Fruit fly (Drosophila melanogaster) whole organism, embryonic: Measurements from ENCODE around the gene Naa20A.
A peak's percentile ranks its signal among the peaks of the same experiment; 100 is the strongest.

Source experiments
- Bteb2 ChIP-seq: fragments of 200-800 bp; sonication (Bioruptor generic); optimal IDR thresholded peaks from 2 replicates; lab custom pipeline; 2016; ENCODE audit warnings: missing biosample characterization, missing genetic modification characterization
- CG10462 ChIP-seq: fragments of 200-800 bp; sonication (Bioruptor generic); optimal IDR thresholded peaks from 2 replicates; lab custom pipeline; 2016; ENCODE audit warnings: missing biosample characterization, missing genetic modification characterization
- CG11696 ChIP-seq: fragments of 200-800 bp; sonication (Bioruptor generic); IDR thresholded peaks from 2 replicates; pipeline ENCODE4 v1.3.6; 2022; ENCODE audit warnings: missing biosample characterization, missing genetic modification characterization
- CG11723 ChIP-seq: fragments of 200-800 bp; sonication (Bioruptor generic); optimal IDR thresholded peaks from 2 replicates; lab custom pipeline; 2017; ENCODE audit warnings: missing biosample characterization, mild to moderate bottlenecking, missing genetic modification characterization
- CG12299 ChIP-seq: fragments of 200-800 bp; sonication (Bioruptor generic); optimal IDR thresholded peaks from 2 replicates; lab custom pipeline; 2018; ENCODE audit warnings: missing biosample characterization, mild to moderate bottlenecking, missing genetic modification characterization
- CG13624 ChIP-seq: fragments of 200-800 bp; sonication (Bioruptor generic); optimal IDR thresholded peaks from 2 replicates; lab custom pipeline; 2016; ENCODE audit warnings: missing biosample characterization, missing genetic modification characterization
- CG1529 ChIP-seq: fragments of 200-800 bp; sonication (Bioruptor generic); optimal IDR thresholded peaks from 3 replicates; lab custom pipeline; 2018; ENCODE audit warnings: missing biosample characterization, missing genetic modification characterization
- CG16813 ChIP-seq: fragments of 200-800 bp; sonication (Bioruptor generic); IDR thresholded peaks from 3 replicates; pipeline ENCODE4 v1.3.6; 2022; ENCODE audit warnings: missing biosample characterization, missing genetic modification characterization; ENCODE audit not compliant: partially characterized antibody
- CG16815 ChIP-seq: fragments of 200-800 bp; sonication (Bioruptor generic); optimal IDR thresholded peaks from 3 replicates; lab custom pipeline; 2017; ENCODE audit warnings: missing biosample characterization, mild to moderate bottlenecking, missing genetic modification characterization
- CG17385 ChIP-seq: fragments of 200-800 bp; sonication (Bioruptor generic); optimal IDR thresholded peaks from 3 replicates; lab custom pipeline; 2018; ENCODE audit warnings: missing biosample characterization, mild to moderate bottlenecking, missing genetic modification characterization
- CG17802 ChIP-seq: fragments of 200-800 bp; sonication (Bioruptor generic); optimal IDR thresholded peaks from 2 replicates; lab custom pipeline; 2018; ENCODE audit warnings: missing biosample characterization, mild to moderate bottlenecking, missing genetic modification characterization, moderate library complexity
- CG17829 ChIP-seq: fragments of 200-800 bp; optimal IDR thresholded peaks from 2 replicates; lab custom pipeline; 2019; ENCODE audit warnings: missing biosample characterization, mild to moderate bottlenecking, missing genetic modification characterization, moderate library complexity
- CG1792 ChIP-seq: fragments of 200-800 bp; sonication (Bioruptor generic); optimal IDR thresholded peaks from 2 replicates; lab custom pipeline; 2016; ENCODE audit warnings: missing biosample characterization, missing genetic modification characterization
- CG18262 ChIP-seq: fragments of 200-800 bp; optimal IDR thresholded peaks from 3 replicates; lab custom pipeline; 2019; ENCODE audit warnings: missing biosample characterization, mild to moderate bottlenecking, missing genetic modification characterization, moderate library complexity
- CG18764 ChIP-seq: fragments of 200-800 bp; sonication (Bioruptor generic); optimal IDR thresholded peaks from 3 replicates; lab custom pipeline; 2016; ENCODE audit warnings: missing biosample characterization, missing genetic modification characterization
- CG2875 ChIP-seq: fragments of 200-800 bp; sonication (Bioruptor generic); optimal IDR thresholded peaks from 2 replicates; lab custom pipeline; 2017; ENCODE audit warnings: missing biosample characterization, mild to moderate bottlenecking, missing genetic modification characterization, missing genetic modification reagents
- CG31441 ChIP-seq: fragments of 200-800 bp; sonication (Bioruptor generic); IDR thresholded peaks from 2 replicates; pipeline ENCODE4 v1.3.6; 2022; ENCODE audit warnings: missing biosample characterization, missing genetic modification characterization
- CG33557 ChIP-seq: fragments of 200-800 bp; sonication (Bioruptor generic); optimal IDR thresholded peaks from 2 replicates; lab custom pipeline; 2019; ENCODE audit warnings: missing biosample characterization, mild to moderate bottlenecking, missing genetic modification characterization, moderate library complexity
- CG34224 ChIP-seq: fragments of 200-800 bp; sonication (Bioruptor generic); IDR thresholded peaks from 3 replicates; pipeline ENCODE4 v1.3.6; 2022; ENCODE audit warnings: missing biosample characterization, missing genetic modification characterization; ENCODE audit not compliant: partially characterized antibody
- CG4404 ChIP-seq: fragments of 200-800 bp; sonication (Bioruptor generic); IDR thresholded peaks from 2 replicates; pipeline ENCODE4 v1.3.6; 2022; ENCODE audit warnings: missing biosample characterization, missing genetic modification characterization
- CG6854 ChIP-seq: fragments of 200-800 bp; sonication (Bioruptor generic); optimal IDR thresholded peaks from 3 replicates; lab custom pipeline; 2017; ENCODE audit warnings: missing biosample characterization, mild to moderate bottlenecking, missing genetic modification characterization
- CG7372 ChIP-seq: fragments of 200-800 bp; sonication (Bioruptor generic); IDR thresholded peaks from 2 replicates; pipeline ENCODE4 v1.3.6; 2022; ENCODE audit warnings: missing biosample characterization, missing genetic modification characterization
- CG9727 ChIP-seq: fragments of 200-800 bp; sonication (Bioruptor generic); optimal IDR thresholded peaks from 3 replicates; lab custom pipeline; 2017; ENCODE audit warnings: missing biosample characterization, mild to moderate bottlenecking, missing genetic modification characterization
- CG9932 ChIP-seq: fragments of 200-800 bp; sonication (Bioruptor generic); IDR thresholded peaks from 2 replicates; pipeline ENCODE4 v1.3.6; 2022; ENCODE audit warnings: missing biosample characterization, missing genetic modification characterization
- CHES-1-like ChIP-seq: fragments of 200-800 bp; sonication (Bioruptor generic); optimal IDR thresholded peaks from 2 replicates; lab custom pipeline; 2016; ENCODE audit warnings: missing biosample characterization, missing genetic modification characterization
- Camta ChIP-seq: fragments of 200-800 bp; sonication (Bioruptor generic); optimal IDR thresholded peaks from 2 replicates; lab custom pipeline; 2016; ENCODE audit warnings: missing biosample characterization, missing genetic modification characterization
- Fer1 ChIP-seq: fragments of 200-800 bp; sonication (Bioruptor generic); optimal IDR thresholded peaks from 2 replicates; lab custom pipeline; 2017; ENCODE audit warnings: missing biosample characterization, mild to moderate bottlenecking, missing genetic modification characterization
- GATAe ChIP-seq: fragments of 200-800 bp; sonication (Bioruptor generic); conservative IDR thresholded peaks from 2 replicates; pipeline ENCODE4 v1.3.6; 2022; ENCODE audit warnings: missing biosample characterization, missing genetic modification characterization
- HLH4C ChIP-seq: fragments of 200-800 bp; sonication (Bioruptor generic); IDR thresholded peaks from 3 replicates; pipeline ENCODE4 v1.3.6; 2022; ENCODE audit warnings: missing biosample characterization, missing genetic modification characterization; ENCODE audit not compliant: partially characterized antibody
- Hr3 ChIP-seq: fragments of 200-800 bp; sonication (Bioruptor generic); optimal IDR thresholded peaks from 3 replicates; lab custom pipeline; 2016; ENCODE audit warnings: missing biosample characterization, missing genetic modification characterization
- NC2β ChIP-seq: fragments of 200-800 bp; sonication (Bioruptor generic); optimal IDR thresholded peaks from 2 replicates; lab custom pipeline; 2016; ENCODE audit warnings: missing biosample characterization, missing genetic modification characterization
- Oaz ChIP-seq: fragments of 200-800 bp; sonication (Bioruptor generic); IDR thresholded peaks from 2 replicates; pipeline ENCODE4 v1.3.6; 2022; ENCODE audit warnings: missing biosample characterization, missing genetic modification characterization
- Ptx1 ChIP-seq: fragments of 200-800 bp; sonication (Bioruptor generic); IDR thresholded peaks from 2 replicates; pipeline ENCODE4 v1.3.6; 2022; ENCODE audit warnings: missing biosample characterization, missing genetic modification characterization
- Scr ChIP-seq: fragments of 200-800 bp; sonication (Bioruptor generic); IDR thresholded peaks from 2 replicates; pipeline ENCODE4 v1.3.6; 2022; ENCODE audit warnings: missing biosample characterization, missing genetic modification characterization; ENCODE audit not compliant: partially characterized antibody
- chn ChIP-seq: fragments of 200-800 bp; sonication (Bioruptor generic); optimal IDR thresholded peaks from 2 replicates; lab custom pipeline; 2016; ENCODE audit warnings: missing biosample characterization, missing genetic modification characterization
- da ChIP-seq: fragments of 200-800 bp; sonication (Bioruptor generic); optimal IDR thresholded peaks from 2 replicates; lab custom pipeline; 2016; ENCODE audit warnings: missing biosample characterization, missing genetic modification characterization
- dmrt99B ChIP-seq: fragments of 200-800 bp; sonication (Bioruptor generic); optimal IDR thresholded peaks from 2 replicates; lab custom pipeline; 2018; ENCODE audit warnings: missing biosample characterization, mild to moderate bottlenecking, missing genetic modification characterization, moderate library complexity
- eve ChIP-seq, 2 experiments: fragments of >200 bp; optimal IDR thresholded peaks; 2 replicates each; lab custom pipeline; 2017; ENCODE audit warnings: missing biosample characterization in 2 of 2, missing genetic modification characterization in 2 of 2
- fru ChIP-seq: fragments of >200 bp; optimal IDR thresholded peaks from 2 replicates; lab custom pipeline; 2017
- gsb-n ChIP-seq: fragments of 200-800 bp; sonication (Bioruptor generic); optimal IDR thresholded peaks from 3 replicates; lab custom pipeline; 2018; ENCODE audit warnings: missing biosample characterization, mild to moderate bottlenecking, missing genetic modification characterization
- lilli ChIP-seq: fragments of 200-800 bp; sonication (Bioruptor generic); optimal IDR thresholded peaks from 3 replicates; lab custom pipeline; 2016; ENCODE audit warnings: missing biosample characterization, missing genetic modification characterization
- lmd ChIP-seq: fragments of 200-800 bp; sonication (Bioruptor generic); IDR thresholded peaks from 2 replicates; pipeline ENCODE4 v1.3.6; 2022; ENCODE audit warnings: missing biosample characterization, missing genetic modification characterization
- salm ChIP-seq: fragments of 200-800 bp; sonication (Bioruptor generic); optimal IDR thresholded peaks from 2 replicates; lab custom pipeline; 2018; ENCODE audit warnings: missing biosample characterization, mild to moderate bottlenecking, missing genetic modification characterization
- schlank ChIP-seq: fragments of 200-800 bp; sonication (Bioruptor generic); optimal IDR thresholded peaks from 2 replicates; lab custom pipeline; 2018; ENCODE audit warnings: missing biosample characterization, mild to moderate bottlenecking, missing genetic modification characterization
- slbo ChIP-seq: fragments of 200-800 bp; sonication (Bioruptor generic); IDR thresholded peaks from 2 replicates; pipeline ENCODE4 v1.3.6; 2022; ENCODE audit warnings: missing biosample characterization, missing genetic modification characterization
- slp2 ChIP-seq: fragments of 200-800 bp; sonication (Bioruptor generic); optimal IDR thresholded peaks from 2 replicates; lab custom pipeline; 2016; ENCODE audit warnings: missing biosample characterization, missing genetic modification characterization
- tll ChIP-seq, 2 experiments: fragments of 200-800 bp in 1 of 2; fragments of >200 bp in 1 of 2; sonication (Bioruptor generic) in 1 of 2; optimal IDR thresholded peaks; 2 replicates each; lab custom pipeline; 2017 to 2019; ENCODE audit warnings: missing biosample characterization in 2 of 2, missing genetic modification characterization in 2 of 2, mild to moderate bottlenecking in 1 of 2, moderate library complexity in 1 of 2
- tx ChIP-seq: fragments of 200-800 bp; sonication (Bioruptor generic); optimal IDR thresholded peaks from 2 replicates; lab custom pipeline; 2016; ENCODE audit warnings: missing biosample characterization, missing genetic modification characterization
- unc-4 ChIP-seq: fragments of 200-800 bp; sonication (Bioruptor generic); IDR thresholded peaks from 2 replicates; pipeline ENCODE4 v1.3.6; 2022; ENCODE audit warnings: missing biosample characterization, missing genetic modification characterization; ENCODE audit not compliant: partially characterized antibody
- vfl ChIP-seq: fragments of 200-800 bp; sonication (Bioruptor generic); optimal IDR thresholded peaks from 2 replicates; lab custom pipeline; 2016; ENCODE audit warnings: missing biosample characterization, missing genetic modification characterization
- zen ChIP-seq: fragments of 200-800 bp; sonication (Bioruptor generic); optimal IDR thresholded peaks from 3 replicates; lab custom pipeline; 2018; ENCODE audit warnings: missing biosample characterization, mild to moderate bottlenecking, missing genetic modification characterization, moderate library complexity

Gene Naa20A

dm6 chrX:19668405-19668804 is 45.5 kb upstream of the Naa20A start (continued):
- TF ChIP-seq CG7372 (peak; percentile 86), CG17802 (peak; percentile 81), CG1792 (GFP tag; lab: Kevin White, UChicago) (peak; percentile 95), tx (GFP tag; lab: Kevin White, UChicago) (peak; percentile 97), salm (tag; lab: Kevin White, UChicago) (peak; percentile 94), CHES-1-like (peak; percentile 98), Oaz (GFP tag; lab: Robert Waterston, UW) (peak; percentile 92), CG13624 (peak; percentile 97), schlank (tag; lab: Kevin White, UChicago) (peak; percentile 97), GATAe (GFP tag; lab: Robert Waterston, UW) (peak; percentile 75), zen (tag; lab: Kevin White, UChicago) (peak; percentile 89), CG4404 (GFP tag; lab: Robert Waterston, UW) (peak; percentile 92), Ptx1 (GFP tag; lab: Robert Waterston, UW) (peak; percentile 90), tll (GFP tag; optimal IDR thresholded peaks at IDR 0.05; lab: Kevin White, UChicago) (peak in 1 of 2 experiments; percentile 1), CG2875 (GFP tag; lab: Kevin White, UChicago) (peak; percentile 96), lmd (GFP tag; lab: Robert Waterston, UW) (peak; percentile 92), CG10462 (GFP tag; lab: Kevin White, UChicago) (peak; percentile 94), Fer1 (GFP tag; lab: Kevin White, UChicago) (peak; percentile 91), CG1529 (GFP tag; lab: Kevin White, UChicago) (peak; percentile 95), slp2 (GFP tag; lab: Kevin White, UChicago) (peak; percentile 90), CG17829 (tag; lab: Kevin White, UChicago) (peak; percentile 94), CG34224 (GFP tag; lab: Robert Waterston, UW) (no peak), CG17385 (peak; percentile 94), slbo (GFP tag; lab: Robert Waterston, UW) (peak; percentile 98), CG11723 (GFP tag; lab: Kevin White, UChicago) (peak; percentile 96), vfl (GFP tag; lab: Kevin White, UChicago) (peak; percentile 95), NC2β (GFP tag; lab: Kevin White, UChicago) (peak; percentile 97), CG16815 (GFP tag; lab: Kevin White, UChicago) (peak; percentile 98), Bteb2 (peak; percentile 95), Scr (no peak), CG31441 (GFP tag; lab: Robert Waterston, UW) (peak; percentile 91), CG33557 (GFP tag; lab: Kevin White, UChicago) (peak; percentile 98), da (GFP tag; lab: Kevin White, UChicago) (peak; percentile 93), Hr3 (GFP tag; lab: Kevin White, UChicago) (peak; percentile 95), CG9932 (GFP tag; lab: Robert Waterston, UW) (peak; percentile 97), unc-4 (GFP tag; lab: Robert Waterston, UW) (no peak), CG12299 (tag; lab: Kevin White, UChicago) (peak; percentile 94), CG18262 (tag; lab: Kevin White, UChicago) (peak; percentile 93), CG18764 (GFP tag; lab: Kevin White, UChicago) (peak; percentile 91), CG6854 (GFP tag; lab: Kevin White, UChicago) (peak; percentile 79), HLH4C (GFP tag; lab: Robert Waterston, UW) (no peak), eve (GFP tag; optimal IDR thresholded peaks at IDR 0.05; lab: Kevin White, UChicago) (peak in 1 of 2 experiments; percentile 55), chn (GFP tag; lab: Kevin White, UChicago) (peak; percentile 98), lilli (GFP tag; lab: Kevin White, UChicago) (peak; percentile 99), gsb-n (tag; lab: Kevin White, UChicago) (peak; percentile 96), CG16813 (GFP tag; lab: Robert Waterston, UW) (no peak), CG11696 (GFP tag; lab: Robert Waterston, UW) (peak; percentile 78), fru (lab: Kevin White, UChicago) (no peak), CG9727 (peak; percentile 95), Camta (GFP tag; lab: Kevin White, UChicago) (peak; percentile 97), dmrt99B (tag; lab: Kevin White, UChicago) (peak; percentile 93)
